Worm (Caenorhabditis elegans) whole organism, L4 larva: ENCODE data around the gene pod-1.

Experiments used
- ama-1 ChIP-seq: fragments of 150-350 bp; optimal IDR thresholded peaks from 2 replicates; lab custom pipeline; 2014; ENCODE audit warnings: inconsistent platforms, mixed read lengths
- ceh-20 ChIP-seq: fragments of 200-800 bp; sonication (Bioruptor generic); IDR thresholded peaks from 2 replicates; pipeline ENCODE4 v1.3.6; 2022; ENCODE audit warnings: missing genetic modification reagents, missing genetic modification characterization, missing compliant biosample characterization
- duxl-1 ChIP-seq: sonication (generic microtip); optimal IDR thresholded peaks from 2 replicates; lab custom pipeline; 2016; ENCODE audit warnings: mild to moderate bottlenecking, missing genetic modification characterization, moderate library complexity, missing compliant biosample characterization; ENCODE audit not compliant: poor library complexity
- nhr-237 ChIP-seq: sonication (generic microtip); optimal IDR thresholded peaks from 2 replicates; lab custom pipeline; 2017; ENCODE audit warnings: missing biosample characterization, missing genetic modification characterization
- nhr-28 ChIP-seq: fragments of 150-350 bp; optimal IDR thresholded peaks from 2 replicates; lab custom pipeline; 2014; ENCODE audit warnings: missing biosample characterization, missing genetic modification characterization
- nhr-77 ChIP-seq: fragments of 150-350 bp; optimal IDR thresholded peaks from 2 replicates; lab custom pipeline; 2014; ENCODE audit warnings: missing biosample characterization, missing genetic modification characterization
- pha-4 ChIP-seq, 2 experiments: fragments of 150-350 bp in 1 of 2; fragments of 200-800 bp in 1 of 2; sonication (Bioruptor generic) in 1 of 2; IDR thresholded peaks in 1 of 2; optimal IDR thresholded peaks in 1 of 2; 2 replicates each; pipeline versions ENCODE4 v1.3.6 to Lab custom; 2014 to 2022; ENCODE audit warnings: missing genetic modification characterization in 2 of 2, missing genetic modification reagents in 2 of 2, missing biosample characterization in 1 of 2, missing compliant biosample characterization in 1 of 2
- sdz-12 ChIP-seq: fragments of 200-800 bp; sonication (Bioruptor generic); optimal IDR thresholded peaks from 2 replicates; lab custom pipeline; 2018; ENCODE audit warnings: mild to moderate bottlenecking, missing genetic modification characterization, missing compliant biosample characterization
- zag-1 ChIP-seq: fragments of 150-350 bp; optimal IDR thresholded peaks from 2 replicates; lab custom pipeline; 2014; ENCODE audit warnings: missing biosample characterization, missing genetic modification characterization

DNA sequence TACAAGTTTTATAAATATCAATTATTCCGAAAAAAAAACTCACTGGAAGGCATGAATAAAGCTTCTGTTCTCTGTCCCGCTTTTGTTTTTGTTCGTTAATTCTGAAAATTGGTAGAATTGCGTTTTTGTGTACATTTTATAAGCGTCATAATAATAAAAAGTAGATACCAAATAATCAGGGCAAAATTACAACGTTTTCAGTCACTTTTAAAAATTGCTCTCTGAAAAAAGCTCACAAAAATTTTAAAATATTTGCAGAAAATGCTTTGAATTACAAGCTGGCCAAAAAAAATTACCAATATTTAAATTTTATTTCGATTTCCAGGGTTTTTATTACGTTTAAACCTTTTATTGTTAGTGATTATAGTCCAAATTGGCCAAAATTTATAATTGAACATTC lies 31.3 kb upstream of the pod-1 start, which contains the start of gene scav-2:
- TF ChIP-seq sdz-12 (no peak), ceh-20 (GFP tag; lab: Robert Waterston, UW) (no peak), nhr-77 (tag; lab: Kevin White, UChicago) (no peak), ama-1 (lab: Kevin White, UChicago) (no peak), nhr-237 (tag; lab: Kevin White, UChicago) (no peak), duxl-1 (no peak), pha-4 (GFP tag; IDR thresholded peaks at IDR 0.05; lab: Robert Waterston, UW) (no peak), pha-4 (tag; optimal IDR thresholded peaks at IDR 0.05; lab: Kevin White, UChicago) (no peak), zag-1 (tag; lab: Kevin White, UChicago) (no peak), nhr-28 (tag; lab: Kevin White, UChicago) (no peak)
